Worm (Caenorhabditis elegans) whole organism, late embryonic: ENCODE results near the gene C26E6.1.

ENCODE experiments used
- C08G9.2 ChIP-seq: sonication (generic microtip); optimal IDR thresholded peaks from 2 replicates; lab custom pipeline; 2016; ENCODE audit warnings: mild to moderate bottlenecking, missing genetic modification characterization, moderate library complexity, missing compliant biosample characterization
- F13H6.1 ChIP-seq: sonication (generic microtip); optimal IDR thresholded peaks from 2 replicates; lab custom pipeline; 2016; ENCODE audit warnings: missing genetic modification characterization, missing compliant biosample characterization
- ahr-1 ChIP-seq: sonication (generic microtip); optimal IDR thresholded peaks from 2 replicates; lab custom pipeline; 2016; ENCODE audit warnings: missing genetic modification characterization, missing compliant biosample characterization
- ceh-14 ChIP-seq: sonication (generic microtip); optimal IDR thresholded peaks from 2 replicates; lab custom pipeline; 2016; ENCODE audit warnings: missing genotype, missing genetic modification characterization, missing compliant biosample characterization
- ceh-2 ChIP-seq: sonication (generic microtip); optimal IDR thresholded peaks from 2 replicates; lab custom pipeline; 2016; ENCODE audit warnings: missing genotype, missing genetic modification characterization, missing compliant biosample characterization
- ceh-22 ChIP-seq: sonication (generic microtip); optimal IDR thresholded peaks from 2 replicates; lab custom pipeline; 2017; ENCODE audit warnings: missing biosample characterization, missing genetic modification characterization
- ceh-31 ChIP-seq: sonication (generic microtip); optimal IDR thresholded peaks from 2 replicates; lab custom pipeline; 2016; ENCODE audit warnings: missing genetic modification characterization, missing compliant biosample characterization
- ceh-34 ChIP-seq: sonication (generic microtip); optimal IDR thresholded peaks from 2 replicates; lab custom pipeline; 2016; ENCODE audit warnings: mild to moderate bottlenecking, missing genetic modification characterization, missing compliant biosample characterization
- ceh-45 ChIP-seq: fragments of 200-800 bp; sonication (Bioruptor generic); IDR thresholded peaks from 2 replicates; pipeline ENCODE4 v1.3.6; 2022; ENCODE audit warnings: missing genetic modification reagents, missing genetic modification characterization, missing compliant biosample characterization
- ceh-48 ChIP-seq: sonication (generic microtip); optimal IDR thresholded peaks from 2 replicates; lab custom pipeline; 2016; ENCODE audit warnings: missing genetic modification characterization, inconsistent platforms, missing compliant biosample characterization
- che-1 ChIP-seq: sonication (generic microtip); optimal IDR thresholded peaks from 2 replicates; lab custom pipeline; 2016; ENCODE audit warnings: mild to moderate bottlenecking, missing genetic modification characterization, missing compliant biosample characterization
- dmd-4 ChIP-seq: sonication (generic microtip); optimal IDR thresholded peaks from 2 replicates; lab custom pipeline; 2016; ENCODE audit warnings: borderline replicate concordance, missing genetic modification characterization, missing compliant biosample characterization
- elt-2 ChIP-seq: sonication (generic microtip); optimal IDR thresholded peaks from 2 replicates; lab custom pipeline; 2016; ENCODE audit warnings: missing genetic modification reagents, missing genetic modification characterization, missing compliant biosample characterization
- ets-4 ChIP-seq: sonication (generic microtip); optimal IDR thresholded peaks from 2 replicates; lab custom pipeline; 2016; ENCODE audit warnings: missing genetic modification characterization, missing compliant biosample characterization
- eyg-1 ChIP-seq: sonication (generic microtip); optimal IDR thresholded peaks from 2 replicates; lab custom pipeline; 2016; ENCODE audit warnings: missing genotype, missing genetic modification characterization, missing compliant biosample characterization
- fax-1 ChIP-seq: sonication (generic microtip); optimal IDR thresholded peaks from 2 replicates; lab custom pipeline; 2016; ENCODE audit warnings: missing genotype, missing genetic modification characterization, missing compliant biosample characterization
- fkh-10 ChIP-seq: fragments of 150-350 bp; optimal IDR thresholded peaks from 2 replicates; lab custom pipeline; 2014; ENCODE audit warnings: missing biosample characterization, missing genetic modification reagents, missing genetic modification characterization
- fkh-6 ChIP-seq: sonication (generic microtip); optimal IDR thresholded peaks from 2 replicates; lab custom pipeline; 2016; ENCODE audit warnings: missing genetic modification characterization, missing compliant biosample characterization
- gmeb-2 ChIP-seq: sonication (generic microtip); optimal IDR thresholded peaks from 2 replicates; lab custom pipeline; 2016; ENCODE audit warnings: missing genetic modification characterization, inconsistent platforms, missing compliant biosample characterization
- hlh-30 ChIP-seq: sonication (generic microtip); optimal IDR thresholded peaks from 2 replicates; lab custom pipeline; 2017; ENCODE audit warnings: antibody characterized with exemption, missing genetic modification characterization, missing compliant biosample characterization; ENCODE audit not compliant: insufficient read depth
- hlh-6 ChIP-seq: sonication (generic microtip); optimal IDR thresholded peaks from 2 replicates; lab custom pipeline; 2016; ENCODE audit warnings: missing genotype, missing genetic modification characterization, missing compliant biosample characterization
- hlh-8 ChIP-seq: sonication (generic microtip); optimal IDR thresholded peaks from 2 replicates; lab custom pipeline; 2016; ENCODE audit warnings: missing genotype, missing genetic modification characterization, missing compliant biosample characterization
- lim-6 ChIP-seq: sonication (generic microtip); optimal IDR thresholded peaks from 2 replicates; lab custom pipeline; 2016; ENCODE audit warnings: missing genetic modification characterization, missing compliant biosample characterization
- mec-3 ChIP-seq: sonication (generic microtip); optimal IDR thresholded peaks from 2 replicates; lab custom pipeline; 2016; ENCODE audit warnings: borderline replicate concordance, missing genetic modification characterization, missing compliant biosample characterization
- nfya-1 ChIP-seq: sonication (generic microtip); optimal IDR thresholded peaks from 2 replicates; lab custom pipeline; 2017; ENCODE audit warnings: missing genetic modification characterization, mild to moderate bottlenecking, missing compliant biosample characterization, antibody characterized with exemption, moderate library complexity
- npax-4 ChIP-seq: sonication (generic microtip); optimal IDR thresholded peaks from 2 replicates; lab custom pipeline; 2016; ENCODE audit warnings: missing genetic modification characterization, missing compliant biosample characterization
- odd-2 ChIP-seq: sonication (generic microtip); optimal IDR thresholded peaks from 2 replicates; lab custom pipeline; 2017; ENCODE audit warnings: antibody characterized with exemption, mild to moderate bottlenecking, missing genetic modification characterization, missing compliant biosample characterization
- pha-2 ChIP-seq: sonication (generic microtip); optimal IDR thresholded peaks from 2 replicates; lab custom pipeline; 2017; ENCODE audit warnings: mild to moderate bottlenecking, missing genetic modification characterization, missing compliant biosample characterization
- pha-4 ChIP-seq: fragments of 150-350 bp; optimal IDR thresholded peaks from 2 replicates; lab custom pipeline; 2018; ENCODE audit warnings: missing biosample characterization, missing genetic modification reagents, missing genetic modification characterization
- pqm-1 ChIP-seq: sonication (generic microtip); optimal IDR thresholded peaks from 2 replicates; lab custom pipeline; 2016; ENCODE audit warnings: missing genetic modification characterization, missing compliant biosample characterization
- pros-1 ChIP-seq: fragments of 150-350 bp; optimal IDR thresholded peaks from 2 replicates; lab custom pipeline; 2014; ENCODE audit warnings: missing biosample characterization, missing genetic modification reagents, missing genetic modification characterization
- ref-2 ChIP-seq: sonication (generic microtip); optimal IDR thresholded peaks from 2 replicates; lab custom pipeline; 2016; ENCODE audit warnings: missing genetic modification characterization, missing compliant biosample characterization
- rnt-1 ChIP-seq: sonication (generic microtip); optimal IDR thresholded peaks from 2 replicates; lab custom pipeline; 2016; ENCODE audit warnings: missing genetic modification characterization, missing compliant biosample characterization
- sdc-2 ChIP-seq: sonication (generic microtip); optimal IDR thresholded peaks from 2 replicates; lab custom pipeline; 2016; ENCODE audit warnings: missing genotype, missing genetic modification characterization, missing compliant biosample characterization
- sox-2 ChIP-seq: fragments of 200-800 bp; sonication (Bioruptor generic); IDR thresholded peaks from 2 replicates; pipeline ENCODE4 v1.3.6; 2022; ENCODE audit warnings: missing genetic modification reagents, missing genetic modification characterization, missing compliant biosample characterization
- tbx-2 ChIP-seq: sonication (generic microtip); optimal IDR thresholded peaks from 2 replicates; lab custom pipeline; 2016; ENCODE audit warnings: missing genetic modification characterization, missing compliant biosample characterization
- tbx-7 ChIP-seq: sonication (generic microtip); optimal IDR thresholded peaks from 2 replicates; lab custom pipeline; 2016; ENCODE audit warnings: missing genotype, missing genetic modification characterization, missing compliant biosample characterization
- ttx-3 ChIP-seq: sonication (generic microtip); optimal IDR thresholded peaks from 2 replicates; lab custom pipeline; 2016; ENCODE audit warnings: missing genetic modification reagents, missing genetic modification characterization, missing compliant biosample characterization
- unc-3 ChIP-seq, 2 experiments: fragments of 200-800 bp in 1 of 2; sonication (Bioruptor generic) in 1 of 2; sonication (generic microtip) in 1 of 2; conservative IDR thresholded peaks in 1 of 2; optimal IDR thresholded peaks in 1 of 2; 2 replicates each; pipeline versions ENCODE4 v1.3.6 to Lab custom; 2016 to 2022; ENCODE audit warnings: missing compliant biosample characterization in 2 of 2, missing genetic modification characterization in 2 of 2, missing genetic modification reagents in 1 of 2
- unc-42 ChIP-seq: sonication (generic microtip); optimal IDR thresholded peaks from 2 replicates; lab custom pipeline; 2016; ENCODE audit warnings: missing genotype, missing genetic modification characterization, missing compliant biosample characterization
- zip-5 ChIP-seq: sonication (generic microtip); optimal IDR thresholded peaks from 2 replicates; lab custom pipeline; 2016; ENCODE audit warnings: missing genetic modification characterization, missing compliant biosample characterization

Gene C26E6.1

DNA sequence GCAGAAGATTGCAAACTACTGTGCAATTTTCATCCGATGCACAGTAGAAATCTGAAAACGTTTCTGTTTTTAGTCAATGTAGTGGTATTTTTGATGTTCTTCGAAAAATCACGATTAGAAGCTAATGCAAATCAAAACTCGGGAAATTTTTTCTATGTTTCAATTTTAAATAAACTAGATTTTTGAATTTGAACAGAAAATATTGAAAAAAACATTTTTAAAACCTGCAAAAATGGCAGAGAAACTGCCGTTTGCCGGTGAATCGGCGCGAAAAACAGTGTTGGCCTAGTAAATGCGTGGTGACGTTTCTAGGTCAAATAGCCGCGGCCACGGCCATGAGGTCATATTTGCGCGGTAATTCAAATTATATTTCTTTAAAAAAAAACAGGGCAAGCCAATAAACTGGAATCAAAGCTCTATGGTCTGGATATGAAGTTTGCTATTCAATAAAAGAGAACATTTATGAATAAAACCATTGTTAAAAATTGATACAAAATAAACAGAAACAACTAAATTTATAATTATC is 26.4 kb upstream of the C26E6.1 start, which contains the start of gene set-2:
Gene set-2, minus strand, starts transcription at position 51 of the 526 bp plus-strand sequence.
- TF ChIP-seq sdc-2 (tag; lab: Kevin White, UChicago) (peak; percentile 51), F13H6.1 (peak; percentile 33), fax-1 (tag; lab: Kevin White, UChicago) (peak; percentile 62), nfya-1 (tag; lab: Kevin White, UChicago) (peak; percentile 32), elt-2 (tag; lab: Kevin White, UChicago) (peak; percentile 67), hlh-30 (no peak), rnt-1 (tag; lab: Kevin White, UChicago) (peak; percentile 55), tbx-7 (tag; lab: Kevin White, UChicago) (peak; percentile 87), pqm-1 (tag; lab: Kevin White, UChicago) (no peak), ceh-31 (tag; lab: Kevin White, UChicago) (peak; percentile 93), dmd-4 (tag; lab: Kevin White, UChicago) (no peak), mec-3 (tag; lab: Kevin White, UChicago) (peak; percentile 74), eyg-1 (tag; lab: Kevin White, UChicago) (peak; percentile 44), sox-2 (no peak), ets-4 (peak; percentile 91), gmeb-2 (tag; lab: Kevin White, UChicago) (no peak), pha-4 (no peak), ttx-3 (tag; lab: Kevin White, UChicago) (peak; percentile 35), ceh-34 (tag; lab: Kevin White, UChicago) (peak; percentile 34), che-1 (tag; lab: Kevin White, UChicago) (no peak), pha-2 (tag; lab: Kevin White, UChicago) (peak; percentile 9), ceh-14 (tag; lab: Kevin White, UChicago) (peak; percentile 34), pros-1 (tag; lab: Kevin White, UChicago) (no peak), unc-3 (GFP tag; conservative IDR thresholded peaks at IDR 0.05; lab: Robert Waterston, UW) (no peak), unc-3 (tag; optimal IDR thresholded peaks at IDR 0.05; lab: Kevin White, UChicago) (no peak), ref-2 (tag; lab: Kevin White, UChicago) (peak; percentile 71), ceh-48 (tag; lab: Kevin White, UChicago) (no peak), ceh-45 (GFP tag; lab: Robert Waterston, UW) (no peak), odd-2 (tag; lab: Kevin White, UChicago) (no peak), ceh-2 (tag; lab: Kevin White, UChicago) (peak; percentile 92), ahr-1 (tag; lab: Kevin White, UChicago) (peak; percentile 34), hlh-6 (tag; lab: Kevin White, UChicago) (no peak), lim-6 (tag; lab: Kevin White, UChicago) (peak; percentile 65), zip-5 (tag; lab: Kevin White, UChicago) (peak; percentile 67), tbx-2 (peak; percentile 93), unc-42 (tag; lab: Kevin White, UChicago) (peak; percentile 24), hlh-8 (peak; percentile 60), fkh-6 (peak; percentile 18), C08G9.2 (peak; percentile 91)

DNA sequence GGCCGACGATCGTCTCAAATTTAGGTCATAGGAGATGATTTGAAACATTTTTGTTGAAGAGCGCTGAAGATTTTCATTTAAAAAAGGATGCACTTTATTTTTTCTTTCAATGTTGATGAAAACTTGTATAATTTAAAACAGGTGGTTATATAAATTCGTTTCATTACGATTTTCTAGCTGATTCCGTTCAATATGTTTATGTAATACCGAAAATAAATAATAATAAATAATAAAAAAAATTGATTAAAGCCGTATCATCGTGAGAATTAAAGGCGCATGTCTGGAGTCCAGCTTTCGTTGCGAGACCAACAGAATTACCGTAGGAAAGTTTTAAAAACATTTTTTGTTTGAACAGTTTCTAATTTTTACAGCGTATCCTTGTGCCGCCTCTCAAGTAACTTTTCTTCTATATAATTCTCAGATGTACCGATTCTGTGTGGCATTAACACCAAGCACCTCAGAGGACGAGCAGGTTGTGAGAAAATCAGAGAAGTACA is 24.4 kb upstream of the C26E6.1 start, which contains the start of the genes C26E6.12 and eri-9:
Gene C26E6.12, minus strand, starts transcription at position 51 of the 497 bp plus-strand sequence.
Gene eri-9, plus strand, starts transcription at position 248 of the 497 bp plus-strand sequence.
- no peak for TF ChIP-seq dmd-4 (tag; lab: Kevin White, UChicago)
- no peak for TF ChIP-seq odd-2 (tag; lab: Kevin White, UChicago)
- TF ChIP-seq fkh-6 = no peak
- no peak for TF ChIP-seq C08G9.2
- no peak for TF ChIP-seq hlh-30
- no peak for TF ChIP-seq ceh-22 (tag; lab: Kevin White, UChicago)
- no peak for TF ChIP-seq npax-4 (tag; lab: Kevin White, UChicago)
- no peak for TF ChIP-seq tbx-7 (tag; lab: Kevin White, UChicago)
- no peak for TF ChIP-seq fkh-10
